Worm (Caenorhabditis elegans) whole organism, L3 larva: ENCODE measurements around the gene K08H2.7.

Experiments
- aly-2 ChIP-seq: fragments of 150-350 bp; optimal IDR thresholded peaks from 2 replicates; lab custom pipeline; 2014; ENCODE audit warnings: missing biosample characterization, missing genetic modification characterization
- ama-1 ChIP-seq: fragments of 150-350 bp; optimal IDR thresholded peaks from 2 replicates; lab custom pipeline; 2018
- ceh-9 ChIP-seq: sonication (generic microtip); optimal IDR thresholded peaks from 2 replicates; lab custom pipeline; 2018; ENCODE audit warnings: missing biosample characterization, missing genetic modification characterization
- egl-5 ChIP-seq: fragments of 150-350 bp; optimal IDR thresholded peaks from 2 replicates; lab custom pipeline; 2017; ENCODE audit warnings: missing biosample characterization, missing genetic modification reagents, missing genetic modification characterization, inconsistent platforms
- elt-3 ChIP-seq, 3 experiments: fragments of 150-350 bp in 1 of 3; sonication (generic microtip) in 2 of 3; optimal IDR thresholded peaks; 2 replicates in 2 of 3; 4 replicates in 1 of 3; lab custom pipeline; 2014 to 2017; ENCODE audit warnings: missing biosample characterization in 3 of 3, missing genetic modification characterization in 3 of 3
- lin-39 ChIP-seq: fragments of 150-350 bp; optimal IDR thresholded peaks from 2 replicates; lab custom pipeline; 2018; ENCODE audit warnings: missing biosample characterization, missing genetic modification reagents, missing genetic modification characterization
- nhr-12 ChIP-seq: fragments of 150-350 bp; optimal IDR thresholded peaks from 2 replicates; lab custom pipeline; 2014; ENCODE audit warnings: missing biosample characterization, missing genetic modification characterization
- nhr-237 ChIP-seq: fragments of 150-350 bp; optimal IDR thresholded peaks from 2 replicates; lab custom pipeline; 2014; ENCODE audit warnings: missing biosample characterization, missing genetic modification characterization
- nhr-28 ChIP-seq: fragments of 150-350 bp; optimal IDR thresholded peaks from 2 replicates; lab custom pipeline; 2014; ENCODE audit warnings: missing biosample characterization, missing genetic modification characterization
- nhr-76 ChIP-seq: fragments of 150-350 bp; sonication (generic microtip); optimal IDR thresholded peaks from 5 replicates; lab custom pipeline; 2014; ENCODE audit warnings: missing biosample characterization, missing genetic modification characterization
- snpc-4 ChIP-seq: fragments of 150-350 bp; optimal IDR thresholded peaks from 2 replicates; lab custom pipeline; 2014; ENCODE audit warnings: missing biosample characterization, missing genetic modification characterization

ce11 chrX:13284091-13284490 is 35.9 kb upstream of the K08H2.7 start, which contains the start of gene cyp-14A4:
- TF ChIP-seq nhr-28 (tag; lab: Kevin White, UChicago) (no peak), elt-3 (tag; optimal IDR thresholded peaks at IDR 0.05; lab: Kevin White, UChicago) (no peak), snpc-4 (no peak), lin-39 (tag; lab: Kevin White, UChicago) (no peak), nhr-12 (tag; lab: Kevin White, UChicago) (no peak), nhr-237 (no peak), nhr-76 (tag; lab: Kevin White, UChicago) (no peak), ceh-9 (no peak), ama-1 (lab: Kevin White, UChicago) (no peak), egl-5 (tag; lab: Kevin White, UChicago) (no peak), aly-2 (tag; lab: Kevin White, UChicago) (no peak)
